Worm (Caenorhabditis elegans) whole organism, L2 larva: Measurements from ENCODE around the gene F07C4.6.

ENCODE experiments used
- ceh-16 ChIP-seq: fragments of 150-350 bp; optimal IDR thresholded peaks from 2 replicates; lab custom pipeline; 2014; ENCODE audit warnings: missing biosample characterization, missing genetic modification characterization
- ceh-82 ChIP-seq: fragments of 150-350 bp; optimal IDR thresholded peaks from 2 replicates; lab custom pipeline; 2014; ENCODE audit warnings: missing biosample characterization, missing genetic modification characterization
- elt-3 ChIP-seq: sonication (generic microtip); optimal IDR thresholded peaks from 2 replicates; lab custom pipeline; 2017; ENCODE audit warnings: missing biosample characterization, missing genetic modification characterization
- skn-1 ChIP-seq: sonication (generic microtip); optimal IDR thresholded peaks from 2 replicates; lab custom pipeline; 2017; ENCODE audit warnings: missing biosample characterization, missing genetic modification characterization
- unc-39 ChIP-seq: fragments of 150-350 bp; optimal IDR thresholded peaks from 2 replicates; lab custom pipeline; 2014; ENCODE audit warnings: missing biosample characterization, missing genetic modification characterization

DNA sequence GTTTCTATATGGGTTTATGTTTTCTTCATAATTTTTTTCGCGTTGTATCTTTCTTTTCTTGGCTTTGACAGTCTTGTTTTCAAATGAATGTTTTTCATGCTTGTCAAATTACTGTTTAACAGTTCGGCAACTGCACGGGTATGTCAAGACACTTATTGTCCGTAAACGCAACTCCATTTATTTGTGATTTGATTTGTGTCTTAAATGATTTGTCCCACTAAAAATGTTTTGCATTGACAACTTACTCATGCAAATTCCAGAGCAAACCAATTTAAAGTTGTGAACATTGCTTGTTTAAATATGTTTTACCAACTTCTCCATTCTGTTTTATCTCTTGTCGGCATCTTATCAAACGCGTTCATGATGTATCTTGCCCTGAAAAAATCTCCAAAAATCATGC is 5.1 kb downstream of the F07C4.6 start, which contains the start of gene srd-25:
- TF ChIP-seq unc-39 (tag; lab: Kevin White, UChicago) (no peak), ceh-16 (tag; lab: Kevin White, UChicago) (no peak), ceh-82 (tag; lab: Kevin White, UChicago) (no peak), skn-1 (tag; lab: Kevin White, UChicago) (no peak), elt-3 (tag; lab: Kevin White, UChicago) (no peak)
